Fruit fly (Drosophila melanogaster): ENCODE data around the gene Trc8.
A peak's percentile ranks its signal among the peaks of the same experiment; 100 is the strongest.

The Trc8 gene

dm6 chr3R:29466759-29467158 is 36.8 kb downstream of the Trc8 start:
- no peak for TF ChIP-seq Vsx2 (GFP tag; optimal IDR thresholded peaks at IDR 0.05; ENCODE audit: partially characterized antibody)
- no peak for TF ChIP-seq dmrt93B (GFP tag; optimal IDR thresholded peaks at IDR 0.05)
- no peak for TF ChIP-seq Hnf4 (GFP tag; optimal IDR thresholded peaks at IDR 0.05)
- TF ChIP-seq sv (GFP tag; optimal IDR thresholded peaks at IDR 0.05) = no peak
- no peak for TF ChIP-seq CG32264 (GFP tag; optimal IDR thresholded peaks at IDR 0.05)
- TF ChIP-seq Mio (GFP tag; optimal IDR thresholded peaks at IDR 0.05) = no peak
- no peak for TF ChIP-seq CG9705 (GFP tag; optimal IDR thresholded peaks at IDR 0.05)
- no peak for TF ChIP-seq brk (GFP tag; optimal IDR thresholded peaks at IDR 0.05)
- TF ChIP-seq tai (GFP tag; optimal IDR thresholded peaks at IDR 0.05) = no peak
- TF ChIP-seq psq (GFP tag; optimal IDR thresholded peaks at IDR 0.05) = no peak
- no peak for TF ChIP-seq dsf (GFP tag; optimal IDR thresholded peaks at IDR 0.05; ENCODE audit: borderline replicate concordance)

DNA sequence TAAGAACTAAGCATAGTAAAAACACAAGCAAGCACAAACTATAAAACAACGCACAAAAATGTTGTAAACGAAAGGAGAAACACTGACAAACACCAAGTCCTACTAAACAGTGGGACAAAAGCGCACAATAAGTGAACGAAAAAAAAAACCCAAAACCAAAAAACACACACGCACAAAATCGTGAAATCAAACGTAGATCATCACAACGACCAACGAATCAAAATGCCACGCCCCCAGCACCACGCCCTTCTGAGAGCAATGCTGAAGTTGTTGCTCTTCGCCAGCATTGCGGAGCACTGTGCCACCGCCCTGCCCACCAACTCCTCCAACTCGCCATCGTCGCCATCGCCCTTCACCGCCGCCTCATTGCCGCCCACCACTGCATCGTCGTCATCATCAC is 41.8 kb downstream of the Trc8 start:
- no peak for TF ChIP-seq br (GFP tag; optimal IDR thresholded peaks at IDR 0.05)
- no peak for TF ChIP-seq Rel (GFP tag; optimal IDR thresholded peaks at IDR 0.05)
- no peak for TF ChIP-seq Rel (tag; optimal IDR thresholded peaks at IDR 0.05)
- TF ChIP-seq CG32264 (GFP tag; optimal IDR thresholded peaks at IDR 0.05) = no peak
- no peak for TF ChIP-seq Myc (optimal IDR thresholded peaks at IDR 0.05)
- no peak for TF ChIP-seq Hnf4 (GFP tag; optimal IDR thresholded peaks at IDR 0.05)
- TF ChIP-seq h (GFP tag; optimal IDR thresholded peaks at IDR 0.05) = no peak
- no peak for TF ChIP-seq dmrt93B (GFP tag; optimal IDR thresholded peaks at IDR 0.05)
- TF ChIP-seq tai (GFP tag; optimal IDR thresholded peaks at IDR 0.05) = no peak
- TF ChIP-seq Mio (GFP tag; optimal IDR thresholded peaks at IDR 0.05) = no peak
- no peak for TF ChIP-seq pan (optimal IDR thresholded peaks at IDR 0.05)
- no peak for TF ChIP-seq lola (GFP tag; optimal IDR thresholded peaks at IDR 0.05)
- TF ChIP-seq dsf (GFP tag; optimal IDR thresholded peaks at IDR 0.05; ENCODE audit: borderline replicate concordance) = no peak
- TF ChIP-seq CG9705 (GFP tag; optimal IDR thresholded peaks at IDR 0.05) = no peak
- no peak for TF ChIP-seq woc (GFP tag; optimal IDR thresholded peaks at IDR 0.05)
- no peak for TF ChIP-seq brk (GFP tag; optimal IDR thresholded peaks at IDR 0.05)
- no peak for TF ChIP-seq sv (GFP tag; optimal IDR thresholded peaks at IDR 0.05)
- TF ChIP-seq Hr78 (GFP tag; optimal IDR thresholded peaks at IDR 0.05) = no peak

- TF ChIP-seq dsf (GFP tag; optimal IDR thresholded peaks at IDR 0.05; ENCODE audit: borderline replicate concordance) (no peak), sv (GFP tag; optimal IDR thresholded peaks at IDR 0.05) (no peak), pan (optimal IDR thresholded peaks at IDR 0.05) (no peak), woc (GFP tag; optimal IDR thresholded peaks at IDR 0.05) (peak; percentile 22), Hr78 (GFP tag; optimal IDR thresholded peaks at IDR 0.05) (no peak), brk (GFP tag; optimal IDR thresholded peaks at IDR 0.05) (no peak), HLH106 (tag; optimal IDR thresholded peaks at IDR 0.05) (peak; percentile 44), br (GFP tag; optimal IDR thresholded peaks at IDR 0.05) (peak; percentile 33), tai (GFP tag; optimal IDR thresholded peaks at IDR 0.05) (no peak), fru (GFP tag; optimal IDR thresholded peaks at IDR 0.05) (peak; percentile 37), ey (GFP tag; optimal IDR thresholded peaks at IDR 0.05) (peak; percentile 41), CG9705 (GFP tag; optimal IDR thresholded peaks at IDR 0.05) (no peak), CrebA (GFP tag; optimal IDR thresholded peaks at IDR 0.05; ENCODE audit: borderline replicate concordance) (no peak), psq (GFP tag; optimal IDR thresholded peaks at IDR 0.05) (peak; percentile 59), rgr (GFP tag; optimal IDR thresholded peaks at IDR 0.05) (peak; percentile 2), Myc (optimal IDR thresholded peaks at IDR 0.05) (no peak), Rel (GFP tag; optimal IDR thresholded peaks at IDR 0.05) (no peak), Rel (tag; optimal IDR thresholded peaks at IDR 0.05) (no peak), h (GFP tag; optimal IDR thresholded peaks at IDR 0.05) (peak; percentile 14), Sp1 (GFP tag; optimal IDR thresholded peaks at IDR 0.05) (peak; percentile 5), Hnf4 (GFP tag; optimal IDR thresholded peaks at IDR 0.05) (peak; percentile 4), foxo (GFP tag; optimal IDR thresholded peaks at IDR 0.05) (peak in 1 of 2 experiments; percentile 44)
Observed at dm6 chr3R:29461069-29461468, 42.5 kb downstream of the Trc8 start.

DNA sequence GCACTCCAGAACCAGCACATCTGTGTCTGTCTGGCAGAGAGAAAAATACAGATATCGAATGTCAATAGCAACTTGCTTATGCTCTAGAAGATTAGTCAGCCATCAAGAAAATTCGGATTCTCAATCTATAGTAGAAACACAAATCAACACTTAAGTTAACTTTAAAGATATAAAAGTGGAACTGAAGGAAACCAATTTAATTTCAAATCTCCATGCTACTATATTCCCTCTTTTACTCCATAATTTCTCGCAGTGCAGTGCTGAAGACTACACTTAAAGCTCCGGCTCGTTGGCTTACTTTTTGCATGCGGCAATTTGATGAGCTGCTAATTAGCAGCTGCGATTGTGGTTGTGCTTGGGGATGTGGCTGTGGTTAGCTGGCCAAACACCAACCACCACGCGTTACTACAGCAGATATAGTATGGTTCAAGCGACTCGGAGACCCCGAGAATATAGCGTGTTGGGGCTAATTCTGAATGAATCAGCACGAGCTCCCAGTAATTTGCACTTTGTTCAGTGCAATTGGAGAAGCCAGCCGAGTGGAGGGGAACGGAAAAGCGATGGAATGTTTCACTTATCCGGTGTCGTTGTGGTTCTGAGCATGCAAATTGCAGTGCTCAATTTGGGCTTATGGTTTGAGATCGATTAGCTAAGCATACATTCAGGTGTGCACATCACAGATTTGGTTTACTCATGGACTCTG is 43.2 kb downstream of the Trc8 start:
- peak; percentile 5 for TF ChIP-seq HLH106 (tag; optimal IDR thresholded peaks at IDR 0.05)
- TF ChIP-seq foxo (GFP tag; optimal IDR thresholded peaks at IDR 0.05) = peak in 1 of 2 experiments; percentile 34
- TF ChIP-seq Sp1 (GFP tag; optimal IDR thresholded peaks at IDR 0.05) = no peak
- TF ChIP-seq Vsx2 (GFP tag; optimal IDR thresholded peaks at IDR 0.05; ENCODE audit: partially characterized antibody) = peak; percentile 56

dm6 chr3R:29458689-29459136 is 44.9 kb downstream of the Trc8 start:
- TF ChIP-seq fru (GFP tag; optimal IDR thresholded peaks at IDR 0.05) (peak; percentile 51), dmrt93B (GFP tag; optimal IDR thresholded peaks at IDR 0.05) (no peak), usp (GFP tag; optimal IDR thresholded peaks at IDR 0.05) (no peak), h (GFP tag; optimal IDR thresholded peaks at IDR 0.05) (peak; percentile 11), HLH106 (tag; optimal IDR thresholded peaks at IDR 0.05) (peak; percentile 43), ey (GFP tag; optimal IDR thresholded peaks at IDR 0.05) (peak; percentile 24), Sp1 (GFP tag; optimal IDR thresholded peaks at IDR 0.05) (peak; percentile 33), Mio (GFP tag; optimal IDR thresholded peaks at IDR 0.05) (no peak), foxo (GFP tag; optimal IDR thresholded peaks at IDR 0.05) (peak in 1 of 2 experiments; percentile 38), dsf (GFP tag; optimal IDR thresholded peaks at IDR 0.05; ENCODE audit: borderline replicate concordance) (no peak), psq (GFP tag; optimal IDR thresholded peaks at IDR 0.05) (peak; percentile 3)
